Worm (Caenorhabditis elegans) whole organism, L1 larva: ENCODE measurements around the gene C17B7.3.

Experiments used
- C04F5.9 ChIP-seq: sonication (generic microtip); optimal IDR thresholded peaks from 2 replicates; lab custom pipeline; 2016; ENCODE audit warnings: missing genetic modification characterization, missing compliant biosample characterization
- ama-1 ChIP-seq: fragments of 150-350 bp; optimal IDR thresholded peaks from 2 replicates; lab custom pipeline; 2014
- grh-1 ChIP-seq: fragments of 200-800 bp; sonication (Bioruptor generic); IDR thresholded peaks from 2 replicates; pipeline ENCODE4 v1.3.6; 2022; ENCODE audit warnings: missing genetic modification reagents, missing genetic modification characterization, missing compliant biosample characterization
- hlh-4 ChIP-seq: sonication (generic microtip); optimal IDR thresholded peaks from 2 replicates; lab custom pipeline; 2016; ENCODE audit warnings: mild to moderate bottlenecking, missing genetic modification characterization, missing compliant biosample characterization
- lin-13 ChIP-seq: fragments of 150-350 bp; optimal IDR thresholded peaks from 2 replicates; lab custom pipeline; 2014; ENCODE audit warnings: missing biosample characterization, missing genetic modification reagents, missing genetic modification characterization
- lin-39 ChIP-seq: fragments of 150-350 bp; optimal IDR thresholded peaks from 2 replicates; lab custom pipeline; 2014; ENCODE audit warnings: missing biosample characterization, missing genetic modification reagents, missing genetic modification characterization
- snpc-4 ChIP-seq: fragments of 150-350 bp; optimal IDR thresholded peaks from 2 replicates; lab custom pipeline; 2014; ENCODE audit warnings: missing biosample characterization, missing genetic modification characterization
- sptf-1 ChIP-seq: fragments of 150-350 bp; optimal IDR thresholded peaks from 2 replicates; lab custom pipeline; 2014; ENCODE audit warnings: missing biosample characterization, missing genetic modification characterization
- unc-86 ChIP-seq: sonication (generic microtip); optimal IDR thresholded peaks from 2 replicates; lab custom pipeline; 2016; ENCODE audit warnings: missing genetic modification characterization, missing compliant biosample characterization

- no peak for TF ChIP-seq C04F5.9 (tag; lab: Kevin White, UChicago)
- TF ChIP-seq ama-1 (lab: Kevin White, UChicago), result no peak
- no peak for TF ChIP-seq lin-13
- no peak for TF ChIP-seq snpc-4 (tag; lab: Kevin White, UChicago)
- no peak for TF ChIP-seq hlh-4 (tag; lab: Kevin White, UChicago)
- TF ChIP-seq sptf-1, result no peak
- TF ChIP-seq unc-86 (tag; lab: Kevin White, UChicago), result no peak
- TF ChIP-seq lin-39 (tag; lab: Kevin White, UChicago), result no peak
- no peak for TF ChIP-seq grh-1 (GFP tag; lab: Robert Waterston, UW)
Measured at ce11 chrV:3352925-3353324, 10.3 kb downstream of the C17B7.3 start, which contains the start of gene C17B7.12.
